Fruit fly (Drosophila melanogaster): ENCODE data around the gene iPLA2-VIA.

Gene iPLA2-VIA

dm6 chr3L:9815705-9816104 lies 48.4 kb downstream of the iPLA2-VIA start:
- TF ChIP-seq Pdp1 (GFP tag; optimal IDR thresholded peaks at IDR 0.05): peak in 1 of 2 experiments; percentile 85
- TF ChIP-seq CG17385 (GFP tag; optimal IDR thresholded peaks at IDR 0.05): peak; percentile 16
- no peak for TF ChIP-seq Hand (GFP tag; optimal IDR thresholded peaks at IDR 0.05)
- peak; percentile 78 for TF ChIP-seq CG15073 (GFP tag; optimal IDR thresholded peaks at IDR 0.05)
- TF ChIP-seq Med (GFP tag): peak; percentile 7
- 0 out of 2 replicates have a peak, but pooled peaks have one; percentile 11 for TF ChIP-seq CG14014 (GFP tag; IDR thresholded peaks at IDR 0.05)
- no peak for TF ChIP-seq lbe (GFP tag; optimal IDR thresholded peaks at IDR 0.05)
- 0 out of 4 replicates have a peak, but pooled peaks have one; percentile 27 for TF ChIP-seq chinmo (GFP tag; IDR thresholded peaks at IDR 0.05; ENCODE audit: partially characterized antibody)
- peak; percentile 14 for TF ChIP-seq CG10543 (GFP tag; optimal IDR thresholded peaks at IDR 0.05)
- TF ChIP-seq nau (GFP tag; optimal IDR thresholded peaks at IDR 0.05): peak; percentile 66
- peak; percentile 19; the same call in 1 of the 2 replicates for TF ChIP-seq Drgx (GFP tag; IDR thresholded peaks at IDR 0.05)
- peak; percentile 87 for TF ChIP-seq sd (tag; optimal IDR thresholded peaks at IDR 0.05)
- no peak for TF ChIP-seq unc-4 (GFP tag; IDR thresholded peaks at IDR 0.05; ENCODE audit: partially characterized antibody)
- TF ChIP-seq sr (GFP tag; IDR thresholded peaks at IDR 0.05): peak; percentile 7; the same call in 1 of the 3 replicates
- 0 out of 3 replicates have a peak, but pooled peaks have one; percentile 23 for TF ChIP-seq ci (GFP tag; IDR thresholded peaks at IDR 0.05)
- no peak for TF ChIP-seq Optix (GFP tag; IDR thresholded peaks at IDR 0.05)
- TF ChIP-seq her (GFP tag; optimal IDR thresholded peaks at IDR 0.05): no peak

dm6 chr3L:9814621-9815020 lies 49.5 kb downstream of the iPLA2-VIA start:
- no peak for TF ChIP-seq CG10209 (GFP tag; optimal IDR thresholded peaks at IDR 0.05)
- peak; percentile 89 for TF ChIP-seq crol (GFP tag; IDR thresholded peaks at IDR 0.05)
- TF ChIP-seq CG15479 (GFP tag; optimal IDR thresholded peaks at IDR 0.05): no peak
- peak; percentile 48 for TF ChIP-seq abd-A (tag; optimal IDR thresholded peaks at IDR 0.05)
- peak; percentile 74 for TF ChIP-seq CG10543 (GFP tag; optimal IDR thresholded peaks at IDR 0.05)
- TF ChIP-seq sd (tag; optimal IDR thresholded peaks at IDR 0.05): peak; percentile 72
- TF ChIP-seq gsb-n (tag; optimal IDR thresholded peaks at IDR 0.05): no peak
- TF ChIP-seq sens (GFP tag): peak; percentile 14
- no peak for TF ChIP-seq zfh1 (GFP tag; IDR thresholded peaks at IDR 0.05)
- no peak for TF ChIP-seq chn (GFP tag; optimal IDR thresholded peaks at IDR 0.05)
- peak; percentile 68 for TF ChIP-seq Drgx (GFP tag; IDR thresholded peaks at IDR 0.05)
- no peak for TF ChIP-seq CG2875 (GFP tag; optimal IDR thresholded peaks at IDR 0.05)
- no peak for TF ChIP-seq CG31388 (GFP tag; optimal IDR thresholded peaks at IDR 0.05)
- peak; percentile 47 for TF ChIP-seq CG4328 (GFP tag; optimal IDR thresholded peaks at IDR 0.05)
- TF ChIP-seq Med (GFP tag): peak; percentile 48
- no peak for TF ChIP-seq lola (GFP tag; optimal IDR thresholded peaks at IDR 0.05)
- peak; percentile 36; the same call in 1 of the 3 replicates for TF ChIP-seq CG2199 (GFP tag; IDR thresholded peaks at IDR 0.05)

dm6 chr3L:9813345-9813897 lies 50.7 kb downstream of the iPLA2-VIA start, which contains the start of gene CG43897:
Gene CG43897, plus strand, starts transcription at chr3L:9813847.
- TF ChIP-seq ro (GFP tag; IDR thresholded peaks at IDR 0.05): 0 out of 2 replicates have a peak, but pooled peaks have one; percentile 22
- TF ChIP-seq kah (GFP tag; optimal IDR thresholded peaks at IDR 0.05): no peak
- TF ChIP-seq HLH4C (GFP tag; IDR thresholded peaks at IDR 0.05; ENCODE audit: partially characterized antibody): no peak
- peak; percentile 26 for TF ChIP-seq cg (GFP tag; optimal IDR thresholded peaks at IDR 0.05)
- no peak for TF ChIP-seq hkb (optimal IDR thresholded peaks at IDR 0.05)
- no peak for TF ChIP-seq hkb (GFP tag; IDR thresholded peaks at IDR 0.05)
- no peak for TF ChIP-seq CG15601 (tag; optimal IDR thresholded peaks at IDR 0.05)
- TF ChIP-seq twi (tag; optimal IDR thresholded peaks at IDR 0.05): no peak
- TF ChIP-seq CG17186 (GFP tag; optimal IDR thresholded peaks at IDR 0.05): no peak
- TF ChIP-seq sna (GFP tag; IDR thresholded peaks at IDR 0.05; ENCODE audit: partially characterized antibody): no peak
- TF ChIP-seq HLH54F (GFP tag; optimal IDR thresholded peaks at IDR 0.05): no peak
- peak; percentile 19 for TF ChIP-seq CG10543 (GFP tag; optimal IDR thresholded peaks at IDR 0.05)
- TF ChIP-seq Bdp1 (GFP tag; optimal IDR thresholded peaks at IDR 0.05): no peak
- 0 out of 4 replicates have a peak, but pooled peaks have one; percentile 23 for TF ChIP-seq chinmo (GFP tag; IDR thresholded peaks at IDR 0.05; ENCODE audit: partially characterized antibody)
- TF ChIP-seq sr (GFP tag; IDR thresholded peaks at IDR 0.05): peak; percentile 92
- TF ChIP-seq CG12769 (tag; optimal IDR thresholded peaks at IDR 0.05): peak; percentile 87
- TF ChIP-seq sd (tag; optimal IDR thresholded peaks at IDR 0.05): peak; percentile 58
- no peak for TF ChIP-seq tx (GFP tag; optimal IDR thresholded peaks at IDR 0.05)
- no peak for TF ChIP-seq GATAe (GFP tag; conservative IDR thresholded peaks at IDR 0.05)
- no peak for TF ChIP-seq nerfin-2 (GFP tag; IDR thresholded peaks at IDR 0.05; ENCODE audit: partially characterized antibody)

Measured in whole organism, embryonic.